Worm (Caenorhabditis elegans): ENCODE data around the gene F46B6.12.

DNA sequence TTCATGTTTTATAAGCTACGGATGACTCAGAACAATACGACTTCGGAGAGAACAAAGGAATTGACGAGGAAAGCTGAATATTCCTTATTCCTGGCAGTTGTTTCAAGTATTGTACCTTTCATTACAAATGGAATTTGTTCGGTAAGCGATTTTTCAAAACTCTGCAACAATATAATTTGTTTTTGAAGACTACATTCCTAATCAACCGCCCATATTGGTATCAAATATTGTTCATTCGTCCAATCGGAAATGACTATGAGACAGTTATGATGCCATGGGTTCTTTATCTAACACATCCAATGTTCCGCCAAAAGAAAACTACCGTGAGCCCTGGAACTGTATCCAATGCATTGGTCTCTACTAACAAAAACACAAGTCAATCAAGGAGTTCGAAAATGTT is 36.6 kb upstream of the F46B6.12 start:
- no peak for TF ChIP-seq zag-1 (tag; optimal IDR thresholded peaks at IDR 0.05)
- TF ChIP-seq jun-1 (tag; optimal IDR thresholded peaks at IDR 0.05), result no peak
- no peak for TF ChIP-seq fkh-10 (GFP tag; optimal IDR thresholded peaks at IDR 0.05)
- TF ChIP-seq mdl-1 (tag; optimal IDR thresholded peaks at IDR 0.05), result no peak
- TF ChIP-seq egl-27 (tag; optimal IDR thresholded peaks at IDR 0.05), result no peak
- TF ChIP-seq nhr-12 (tag; optimal IDR thresholded peaks at IDR 0.05), result no peak
- no peak for TF ChIP-seq fos-1 (tag; optimal IDR thresholded peaks at IDR 0.05)
- no peak for TF ChIP-seq snpc-4 (tag; optimal IDR thresholded peaks at IDR 0.05)

Measured in whole organism, L3 larva.